Worm (Caenorhabditis elegans) whole organism, L3 larva: ENCODE data around the gene F38B7.3.

Experiments
- ZK546.5 ChIP-seq: sonication (generic microtip); optimal IDR thresholded peaks from 2 replicates; lab custom pipeline; 2017; ENCODE audit warnings: missing biosample characterization, missing genetic modification characterization
- fos-1 ChIP-seq: fragments of 150-350 bp; optimal IDR thresholded peaks from 2 replicates; lab custom pipeline; 2014; ENCODE audit warnings: missing biosample characterization, missing genetic modification characterization
- lin-39 ChIP-seq: fragments of 150-350 bp; optimal IDR thresholded peaks from 2 replicates; lab custom pipeline; 2018; ENCODE audit warnings: missing biosample characterization, missing genetic modification reagents, missing genetic modification characterization
- nfya-1 ChIP-seq: sonication (generic microtip); optimal IDR thresholded peaks from 2 replicates; lab custom pipeline; 2017; ENCODE audit warnings: missing genetic modification characterization, mild to moderate bottlenecking, missing compliant biosample characterization, antibody characterized with exemption, moderate library complexity; ENCODE audit not compliant: insufficient read depth
- nhr-11 ChIP-seq: fragments of 150-350 bp; optimal IDR thresholded peaks from 2 replicates; lab custom pipeline; 2014; ENCODE audit warnings: missing biosample characterization, missing genetic modification characterization
- nhr-237 ChIP-seq: fragments of 150-350 bp; optimal IDR thresholded peaks from 2 replicates; lab custom pipeline; 2014; ENCODE audit warnings: missing biosample characterization, missing genetic modification characterization
- skn-1 ChIP-seq: fragments of 150-350 bp; optimal IDR thresholded peaks from 2 replicates; lab custom pipeline; 2014; ENCODE audit warnings: missing biosample characterization, missing genetic modification characterization
- ztf-11 ChIP-seq: fragments of 150-350 bp; optimal IDR thresholded peaks from 2 replicates; lab custom pipeline; 2014; ENCODE audit warnings: missing biosample characterization, missing genetic modification characterization

DNA sequence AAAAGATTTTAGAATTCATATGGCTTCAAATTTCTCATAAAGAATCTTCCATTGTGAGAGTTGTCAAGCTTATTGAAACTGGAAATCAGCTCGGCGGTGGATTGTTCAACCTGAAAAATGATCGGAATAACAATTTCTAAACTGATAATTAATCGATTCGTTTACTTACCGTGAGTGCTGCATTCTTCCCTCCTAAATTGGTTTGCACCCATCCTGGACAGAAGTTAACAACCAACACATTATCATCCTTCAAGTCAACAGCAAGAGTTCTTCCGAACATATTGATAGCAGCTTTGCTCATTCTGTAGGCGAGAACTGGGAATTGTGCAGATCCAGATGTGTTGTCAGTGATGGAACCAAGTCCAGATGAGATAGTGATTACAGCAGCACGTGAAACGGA, 33.8 kb upstream of the F38B7.3 start:
- TF ChIP-seq ztf-11 (tag; lab: Kevin White, UChicago) (no peak), nfya-1 (tag; lab: Kevin White, UChicago) (no peak), ZK546.5 (no peak), skn-1 (tag; lab: Kevin White, UChicago) (no peak), fos-1 (tag; lab: Kevin White, UChicago) (no peak), lin-39 (tag; lab: Kevin White, UChicago) (no peak), nhr-11 (tag; lab: Kevin White, UChicago) (no peak), nhr-237 (tag; lab: Kevin White, UChicago) (no peak)
